Worm (Caenorhabditis elegans) whole organism, L3 larva: Measurements from ENCODE around the gene glb-34.
A peak's percentile ranks its signal among the peaks of the same experiment; 100 is the strongest.

Experiments used
- R02D3.7 ChIP-seq: fragments of 150-350 bp; optimal IDR thresholded peaks from 2 replicates; lab custom pipeline; 2014; ENCODE audit warnings: missing biosample characterization, missing genetic modification characterization
- ceh-16 ChIP-seq: sonication (generic microtip); optimal IDR thresholded peaks from 2 replicates; lab custom pipeline; 2017; ENCODE audit warnings: missing biosample characterization, missing genetic modification characterization
- ceh-28 ChIP-seq: fragments of 150-350 bp; optimal IDR thresholded peaks from 2 replicates; lab custom pipeline; 2014; ENCODE audit warnings: missing biosample characterization, missing genetic modification reagents, missing genetic modification characterization
- ceh-82 ChIP-seq: fragments of 150-350 bp; optimal IDR thresholded peaks from 2 replicates; lab custom pipeline; 2014; ENCODE audit warnings: missing biosample characterization, missing genetic modification characterization
- ceh-9 ChIP-seq: sonication (generic microtip); optimal IDR thresholded peaks from 2 replicates; lab custom pipeline; 2018; ENCODE audit warnings: missing biosample characterization, missing genetic modification characterization
- egl-27 ChIP-seq: sonication (generic microtip); optimal IDR thresholded peaks from 4 replicates; lab custom pipeline; 2017; ENCODE audit warnings: missing biosample characterization, missing genetic modification reagents, missing genetic modification characterization
- egl-5 ChIP-seq: fragments of 150-350 bp; optimal IDR thresholded peaks from 2 replicates; lab custom pipeline; 2017; ENCODE audit warnings: missing biosample characterization, missing genetic modification reagents, missing genetic modification characterization, inconsistent platforms
- elt-1 ChIP-seq: fragments of 150-350 bp; optimal IDR thresholded peaks from 2 replicates; lab custom pipeline; 2014; ENCODE audit warnings: missing biosample characterization, missing genetic modification characterization
- elt-2 ChIP-seq: sonication (generic microtip); optimal IDR thresholded peaks from 2 replicates; lab custom pipeline; 2016; ENCODE audit warnings: missing genetic modification reagents, mild to moderate bottlenecking, missing genetic modification characterization, missing compliant biosample characterization
- elt-3 ChIP-seq, 3 experiments: fragments of 150-350 bp in 1 of 3; sonication (generic microtip) in 2 of 3; optimal IDR thresholded peaks; 2 replicates in 2 of 3; 4 replicates in 1 of 3; lab custom pipeline; 2014 to 2017; ENCODE audit warnings: missing biosample characterization in 3 of 3, missing genetic modification characterization in 3 of 3
- eor-1 ChIP-seq, 2 experiments: fragments of 150-350 bp; optimal IDR thresholded peaks; 2 replicates each; lab custom pipeline; 2014 to 2018; ENCODE audit warnings: missing biosample characterization in 2 of 2, missing genetic modification characterization in 2 of 2
- fos-1 ChIP-seq: fragments of 150-350 bp; optimal IDR thresholded peaks from 2 replicates; lab custom pipeline; 2014; ENCODE audit warnings: missing biosample characterization, missing genetic modification characterization
- hmg-11 ChIP-seq: sonication (generic microtip); optimal IDR thresholded peaks from 2 replicates; lab custom pipeline; 2016; ENCODE audit warnings: missing genetic modification characterization, missing compliant biosample characterization
- jun-1 ChIP-seq: fragments of 150-350 bp; optimal IDR thresholded peaks from 2 replicates; lab custom pipeline; 2014; ENCODE audit warnings: missing biosample characterization, missing genetic modification reagents, missing genetic modification characterization
- lsy-12 ChIP-seq: sonication (generic microtip); optimal IDR thresholded peaks from 2 replicates; lab custom pipeline; 2016; ENCODE audit warnings: mild to moderate bottlenecking, missing genetic modification characterization, missing compliant biosample characterization
- mdl-1 ChIP-seq: fragments of 150-350 bp; optimal IDR thresholded peaks from 2 replicates; lab custom pipeline; 2014; ENCODE audit warnings: missing biosample characterization, missing genetic modification characterization
- mml-1 ChIP-seq: fragments of 150-350 bp; sonication (generic microtip); optimal IDR thresholded peaks from 3 replicates; lab custom pipeline; 2014; ENCODE audit warnings: missing biosample characterization, missing genetic modification characterization
- nfya-1 ChIP-seq: sonication (generic microtip); optimal IDR thresholded peaks from 2 replicates; lab custom pipeline; 2017; ENCODE audit warnings: missing genetic modification characterization, mild to moderate bottlenecking, missing compliant biosample characterization, antibody characterized with exemption, moderate library complexity; ENCODE audit not compliant: insufficient read depth
- nhr-11 ChIP-seq: fragments of 150-350 bp; optimal IDR thresholded peaks from 2 replicates; lab custom pipeline; 2014; ENCODE audit warnings: missing biosample characterization, missing genetic modification characterization
- nhr-12 ChIP-seq: fragments of 150-350 bp; optimal IDR thresholded peaks from 2 replicates; lab custom pipeline; 2014; ENCODE audit warnings: missing biosample characterization, missing genetic modification characterization
- nhr-23 ChIP-seq: fragments of 150-350 bp; optimal IDR thresholded peaks from 2 replicates; lab custom pipeline; 2014; ENCODE audit warnings: missing biosample characterization, missing genetic modification reagents, missing genetic modification characterization
- nhr-237 ChIP-seq: fragments of 150-350 bp; optimal IDR thresholded peaks from 2 replicates; lab custom pipeline; 2014; ENCODE audit warnings: missing biosample characterization, missing genetic modification characterization
- nhr-25 ChIP-seq: sonication (generic microtip); optimal IDR thresholded peaks from 2 replicates; lab custom pipeline; 2017; ENCODE audit warnings: missing biosample characterization, missing genetic modification characterization
- nhr-28 ChIP-seq: fragments of 150-350 bp; optimal IDR thresholded peaks from 2 replicates; lab custom pipeline; 2014; ENCODE audit warnings: missing biosample characterization, missing genetic modification characterization
- nhr-43 ChIP-seq: sonication (generic microtip); optimal IDR thresholded peaks from 2 replicates; lab custom pipeline; 2016; ENCODE audit warnings: mild to moderate bottlenecking, missing genetic modification characterization, missing compliant biosample characterization; ENCODE audit not compliant: poor library complexity, severe bottlenecking
- nhr-76 ChIP-seq: fragments of 150-350 bp; sonication (generic microtip); optimal IDR thresholded peaks from 5 replicates; lab custom pipeline; 2014; ENCODE audit warnings: missing biosample characterization, missing genetic modification characterization
- nhr-77 ChIP-seq: fragments of 150-350 bp; optimal IDR thresholded peaks from 2 replicates; lab custom pipeline; 2014; ENCODE audit warnings: missing biosample characterization, missing genetic modification characterization
- pha-4 ChIP-seq: fragments of 150-350 bp; optimal IDR thresholded peaks from 2 replicates; lab custom pipeline; 2014; ENCODE audit warnings: missing biosample characterization, missing genetic modification reagents, missing genetic modification characterization
- pqm-1 ChIP-seq: fragments of 150-350 bp; optimal IDR thresholded peaks from 2 replicates; lab custom pipeline; 2017; ENCODE audit warnings: missing biosample characterization, missing genetic modification characterization, inconsistent platforms
- sea-2 ChIP-seq: fragments of 150-350 bp; sonication (generic microtip); optimal IDR thresholded peaks from 4 replicates; lab custom pipeline; 2014; ENCODE audit warnings: missing biosample characterization, missing genetic modification reagents, missing genetic modification characterization
- skn-1 ChIP-seq: fragments of 150-350 bp; optimal IDR thresholded peaks from 2 replicates; lab custom pipeline; 2014; ENCODE audit warnings: missing biosample characterization, missing genetic modification characterization
- snpc-4 ChIP-seq: fragments of 150-350 bp; optimal IDR thresholded peaks from 2 replicates; lab custom pipeline; 2014; ENCODE audit warnings: missing biosample characterization, missing genetic modification characterization
- tbx-2 ChIP-seq: sonication (generic microtip); optimal IDR thresholded peaks from 2 replicates; lab custom pipeline; 2016; ENCODE audit warnings: mild to moderate bottlenecking, missing genetic modification characterization, missing compliant biosample characterization
- unc-62 ChIP-seq: fragments of 150-350 bp; sonication (generic microtip); optimal IDR thresholded peaks from 4 replicates; lab custom pipeline; 2014; ENCODE audit warnings: missing biosample characterization, missing genetic modification reagents, missing genetic modification characterization
- zag-1 ChIP-seq: fragments of 150-350 bp; optimal IDR thresholded peaks from 2 replicates; lab custom pipeline; 2014; ENCODE audit warnings: missing biosample characterization, missing genetic modification characterization
- ztf-11 ChIP-seq: fragments of 150-350 bp; optimal IDR thresholded peaks from 2 replicates; lab custom pipeline; 2014; ENCODE audit warnings: missing biosample characterization, missing genetic modification characterization
- ztf-4 ChIP-seq: fragments of 150-350 bp; optimal IDR thresholded peaks from 2 replicates; lab custom pipeline; 2014; ENCODE audit warnings: missing biosample characterization, missing genetic modification characterization

Gene glb-34

DNA sequence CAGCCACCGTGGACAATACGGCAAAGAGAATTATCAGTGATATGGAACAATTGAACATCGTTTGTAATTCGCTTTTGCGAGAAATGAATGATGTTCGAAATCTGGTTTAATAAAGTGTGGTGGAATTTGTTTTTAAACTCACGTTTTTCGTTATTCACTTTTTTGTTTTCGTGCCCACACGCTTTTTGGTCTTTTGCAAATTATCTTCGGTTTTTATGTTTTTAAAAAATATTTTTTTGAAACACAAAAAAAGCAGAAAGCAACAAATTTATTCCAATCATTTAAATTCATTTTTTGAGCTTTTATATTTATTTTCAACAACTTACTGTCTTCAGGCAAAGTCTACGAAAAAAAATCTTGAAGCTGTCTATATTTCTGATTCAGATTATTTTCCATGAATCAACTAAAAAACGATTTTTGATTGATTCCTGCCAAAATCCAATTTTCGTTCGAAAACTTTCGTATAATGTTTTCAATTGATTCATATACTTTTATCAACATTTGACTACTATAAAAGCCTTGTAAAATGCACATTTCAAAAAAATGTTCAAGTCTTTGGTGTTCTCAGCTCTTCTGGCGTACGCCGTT, 1.9 kb upstream of the glb-34 start, which contains the start of the genes Y57G11B.3 and Y57G11B.5:
Y57G11B.3 (minus strand) TSS at position 101 of the 588 bp plus-strand sequence.
Y57G11B.5 (plus strand) TSS at position 538 of the 588 bp plus-strand sequence.
- TF ChIP-seq ceh-28 (tag; lab: Kevin White, UChicago): no peak
- no peak for TF ChIP-seq elt-1 (tag; lab: Kevin White, UChicago)
- TF ChIP-seq R02D3.7 (tag; lab: Kevin White, UChicago): no peak
- no peak for TF ChIP-seq tbx-2 (tag; lab: Kevin White, UChicago)
- no peak for TF ChIP-seq nhr-77 (tag; lab: Kevin White, UChicago)
- TF ChIP-seq ceh-16 (tag; lab: Kevin White, UChicago): no peak
- no peak for TF ChIP-seq ceh-9 (tag; lab: Kevin White, UChicago)
- TF ChIP-seq lsy-12 (tag; lab: Kevin White, UChicago): no peak
- TF ChIP-seq egl-27 (tag; lab: Kevin White, UChicago): no peak
- no peak for TF ChIP-seq mml-1 (tag; lab: Kevin White, UChicago)
- TF ChIP-seq egl-5 (tag; lab: Kevin White, UChicago): no peak
- no peak for TF ChIP-seq ztf-4

DNA sequence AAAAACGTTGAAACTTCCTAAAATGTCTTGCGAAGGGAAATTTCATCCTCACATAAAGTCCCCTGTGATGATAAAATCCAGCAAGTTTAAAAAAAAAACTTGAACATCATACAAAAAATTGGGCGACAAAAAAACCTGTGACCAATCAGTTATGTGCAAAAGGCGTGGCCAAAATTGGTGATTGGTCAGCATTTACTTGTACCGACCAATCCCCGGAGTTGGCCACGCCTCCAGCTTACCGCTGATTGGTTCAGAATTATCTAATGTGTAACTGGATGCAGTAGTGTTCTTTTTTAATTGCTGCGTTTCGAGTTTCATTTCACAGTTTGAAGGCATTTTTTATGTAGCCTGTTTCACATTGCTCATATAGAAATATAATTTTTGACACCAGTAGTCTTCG, 561 bp upstream of the glb-34 start:
- TF ChIP-seq nfya-1 (tag; lab: Kevin White, UChicago) (peak; percentile 82), mml-1 (tag; lab: Kevin White, UChicago) (no peak)

DNA sequence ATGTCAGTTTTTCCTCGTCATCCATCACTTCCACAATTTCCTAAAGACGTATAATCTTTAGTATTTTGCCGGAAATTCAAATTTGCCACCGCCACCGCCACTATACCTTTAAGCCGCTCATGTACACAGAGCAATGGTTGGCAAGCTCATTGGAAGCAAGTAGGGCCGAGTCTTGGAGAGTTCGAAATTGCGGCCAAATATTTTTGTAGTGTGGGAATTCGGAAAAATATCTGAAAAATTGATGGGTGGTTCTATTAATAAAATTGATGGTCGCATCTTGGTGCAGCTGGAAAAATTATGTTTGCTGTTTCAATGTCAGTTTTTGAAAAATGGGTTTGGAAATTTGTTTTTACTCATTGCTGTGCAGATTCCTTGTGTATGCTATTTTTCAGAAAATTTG, 881 bp downstream of the glb-34 start:
- TF ChIP-seq tbx-2 (tag; lab: Kevin White, UChicago) (no peak), mdl-1 (tag; lab: Kevin White, UChicago) (no peak), nhr-77 (tag; lab: Kevin White, UChicago) (no peak), ceh-9 (tag; lab: Kevin White, UChicago) (no peak), pqm-1 (tag; lab: Kevin White, UChicago) (no peak), nhr-76 (tag; lab: Kevin White, UChicago) (no peak), egl-27 (tag; lab: Kevin White, UChicago) (no peak), ztf-11 (tag; lab: Kevin White, UChicago) (no peak), unc-62 (GFP tag; lab: Kevin White, UChicago) (no peak)

DNA sequence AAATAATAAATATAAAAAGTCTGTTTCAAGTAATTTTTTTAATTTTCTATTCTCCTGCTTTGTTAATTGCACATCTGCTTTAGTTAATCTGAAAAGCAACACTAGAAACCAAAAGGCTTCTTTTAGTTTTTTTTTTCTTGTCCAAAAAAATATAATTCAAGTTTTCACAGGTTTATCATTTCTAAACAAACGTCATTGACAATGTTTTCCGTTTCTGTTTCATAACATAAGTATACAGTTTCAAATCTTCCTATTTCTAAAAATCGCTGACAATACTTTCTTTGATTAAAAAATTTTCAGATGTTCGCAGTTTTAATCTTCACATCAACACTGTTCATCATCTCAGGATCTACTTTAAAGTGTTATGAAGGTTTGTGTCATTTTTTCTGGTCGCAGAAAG, 7.4 kb downstream of the glb-34 start, which contains the start of gene Y57G11B.2:
Y57G11B.2 (plus strand) TSS at position 301 of the 400 bp plus-strand sequence.
- TF ChIP-seq ztf-4 (no peak), zag-1 (tag; lab: Kevin White, UChicago) (no peak), nhr-23 (tag; lab: Kevin White, UChicago) (no peak), ceh-82 (tag; lab: Kevin White, UChicago) (no peak)
- TF ChIP-seq, all 47 proteins: peak for 0

- TF ChIP-seq elt-2 (tag; lab: Kevin White, UChicago): peak; percentile 50
- TF ChIP-seq tbx-2 (tag; lab: Kevin White, UChicago): no peak
- TF ChIP-seq snpc-4: peak; percentile 3
- TF ChIP-seq pha-4 (tag; lab: Kevin White, UChicago): peak; percentile 34
- no peak for TF ChIP-seq nhr-76 (tag; lab: Kevin White, UChicago)
- TF ChIP-seq nhr-43 (tag; lab: Kevin White, UChicago): no peak
- peak; percentile 13 for TF ChIP-seq pqm-1 (tag; lab: Kevin White, UChicago)
Measured at ce11 chrIV:14562649-14563268, 9.7 kb downstream of the glb-34 start.

- TF ChIP-seq pha-4 (tag; lab: Kevin White, UChicago) (peak; percentile 79), nhr-28 (tag; lab: Kevin White, UChicago) (no peak), skn-1 (tag; lab: Kevin White, UChicago) (no peak), ceh-28 (tag; lab: Kevin White, UChicago) (no peak), tbx-2 (tag; lab: Kevin White, UChicago) (no peak), nhr-77 (tag; lab: Kevin White, UChicago) (no peak), nfya-1 (tag; lab: Kevin White, UChicago) (no peak), elt-3 (tag; optimal IDR thresholded peaks at IDR 0.05; lab: Kevin White, UChicago) (no peak), pqm-1 (tag; lab: Kevin White, UChicago) (peak; percentile 49), jun-1 (peak; percentile 15), fos-1 (tag; lab: Kevin White, UChicago) (no peak), egl-27 (tag; lab: Kevin White, UChicago) (no peak), ztf-4 (no peak), nhr-237 (no peak), elt-2 (tag; lab: Kevin White, UChicago) (peak; percentile 83), sea-2 (GFP tag; lab: Kevin White, UChicago) (no peak), eor-1 (tag; optimal IDR thresholded peaks at IDR 0.05; lab: Kevin White, UChicago) (no peak), nhr-25 (tag; lab: Kevin White, UChicago) (no peak), nhr-11 (no peak), hmg-11 (no peak), unc-62 (GFP tag; lab: Kevin White, UChicago) (no peak), ztf-11 (tag; lab: Kevin White, UChicago) (no peak), nhr-12 (no peak)
Measured at ce11 chrIV:14561677-14562076, 10.8 kb downstream of the glb-34 start.
